Fruit fly (Drosophila melanogaster) whole organism, embryonic: ENCODE results near the gene Oatp26F.

Experiments
- Aef1 ChIP-seq: fragments of 200-800 bp; sonication (Bioruptor generic); IDR thresholded peaks from 3 replicates; pipeline ENCODE4 v1.3.6; 2022; ENCODE audit warnings: missing biosample characterization, missing genetic modification characterization
- Atf-2 ChIP-seq: fragments of 200-800 bp; sonication (Bioruptor generic); optimal IDR thresholded peaks from 2 replicates; lab custom pipeline; 2016; ENCODE audit warnings: missing biosample characterization, missing genetic modification characterization
- BEAF-32 ChIP-seq: fragments of 200-800 bp; sonication (Bioruptor generic); optimal IDR thresholded peaks from 3 replicates; lab custom pipeline; 2017; ENCODE audit warnings: missing biosample characterization, missing genetic modification characterization, mild to moderate bottlenecking, moderate library complexity, missing genetic modification reagents
- Blimp-1 ChIP-seq: fragments of 200-800 bp; sonication (Bioruptor generic); optimal IDR thresholded peaks from 3 replicates; lab custom pipeline; 2018; ENCODE audit warnings: missing biosample characterization, missing genetic modification characterization, mild to moderate bottlenecking, moderate library complexity, missing genetic modification reagents
- CG12155 ChIP-seq: fragments of 200-800 bp; sonication (Bioruptor generic); optimal IDR thresholded peaks from 3 replicates; lab custom pipeline; 2016; ENCODE audit warnings: missing biosample characterization, missing genetic modification characterization
- CG12391 ChIP-seq: fragments of 200-800 bp; sonication (Bioruptor generic); optimal IDR thresholded peaks from 3 replicates; lab custom pipeline; 2018; ENCODE audit warnings: missing biosample characterization, mild to moderate bottlenecking, missing genetic modification characterization, moderate library complexity
- CG12659 ChIP-seq: fragments of 200-800 bp; sonication (Bioruptor generic); optimal IDR thresholded peaks from 3 replicates; lab custom pipeline; 2017; ENCODE audit warnings: mild to moderate bottlenecking, missing biosample characterization, missing genetic modification reagents, missing genetic modification characterization
- CG13123 ChIP-seq: fragments of 200-800 bp; sonication (Bioruptor generic); optimal IDR thresholded peaks from 2 replicates; lab custom pipeline; 2016; ENCODE audit warnings: missing biosample characterization, missing genetic modification characterization
- CG13424 ChIP-seq: fragments of 200-800 bp; sonication (Bioruptor generic); optimal IDR thresholded peaks from 2 replicates; lab custom pipeline; 2019; ENCODE audit warnings: missing biosample characterization, mild to moderate bottlenecking, missing genetic modification characterization, moderate library complexity
- CG15073 ChIP-seq: fragments of 200-800 bp; sonication (Bioruptor generic); optimal IDR thresholded peaks from 2 replicates; lab custom pipeline; 2016; ENCODE audit warnings: missing biosample characterization, missing genetic modification characterization
- CG17186 ChIP-seq: fragments of 200-800 bp; sonication (Bioruptor generic); optimal IDR thresholded peaks from 3 replicates; lab custom pipeline; 2017; ENCODE audit warnings: missing biosample characterization, missing genetic modification reagents, missing genetic modification characterization
- CG1832 ChIP-seq: fragments of 200-800 bp; sonication (Bioruptor generic); optimal IDR thresholded peaks from 2 replicates; lab custom pipeline; 2017; ENCODE audit warnings: missing biosample characterization, mild to moderate bottlenecking, missing genetic modification characterization, inconsistent platforms
- CG42726 ChIP-seq: fragments of 200-800 bp; sonication (Bioruptor generic); IDR thresholded peaks from 2 replicates; pipeline ENCODE4 v1.3.6; 2022; ENCODE audit warnings: missing biosample characterization, missing genetic modification characterization; ENCODE audit not compliant: partially characterized antibody
- CG5245 ChIP-seq: fragments of 200-800 bp; sonication (Bioruptor generic); optimal IDR thresholded peaks from 3 replicates; lab custom pipeline; 2016; ENCODE audit warnings: missing biosample characterization, missing genetic modification characterization
- CG9932 ChIP-seq: fragments of 200-800 bp; sonication (Bioruptor generic); IDR thresholded peaks from 2 replicates; pipeline ENCODE4 v1.3.6; 2022; ENCODE audit warnings: missing biosample characterization, missing genetic modification characterization
- CHES-1-like ChIP-seq: fragments of 200-800 bp; sonication (Bioruptor generic); optimal IDR thresholded peaks from 2 replicates; lab custom pipeline; 2016; ENCODE audit warnings: missing biosample characterization, missing genetic modification characterization
- Chrac-16 ChIP-seq: fragments of 200-800 bp; sonication (Bioruptor generic); optimal IDR thresholded peaks from 3 replicates; lab custom pipeline; 2016; ENCODE audit warnings: missing biosample characterization, missing genetic modification characterization
- Dip2 ChIP-seq: fragments of 200-800 bp; sonication (Bioruptor generic); IDR thresholded peaks from 2 replicates; pipeline ENCODE4 v1.3.6; 2022; ENCODE audit warnings: missing biosample characterization, missing genetic modification characterization
- Elba2 ChIP-seq: fragments of 200-800 bp; sonication (Bioruptor generic); optimal IDR thresholded peaks from 3 replicates; lab custom pipeline; 2016; ENCODE audit warnings: missing biosample characterization, missing genetic modification characterization
- GATAe ChIP-seq: fragments of 200-800 bp; sonication (Bioruptor generic); conservative IDR thresholded peaks from 2 replicates; pipeline ENCODE4 v1.3.6; 2022; ENCODE audit warnings: missing biosample characterization, missing genetic modification characterization
- Gsc ChIP-seq: fragments of 200-800 bp; sonication (Bioruptor generic); IDR thresholded peaks from 2 replicates; pipeline ENCODE4 v1.3.6; 2022; ENCODE audit warnings: missing biosample characterization, missing genetic modification characterization
- HLH54F ChIP-seq: fragments of 200-800 bp; sonication (Bioruptor generic); optimal IDR thresholded peaks from 3 replicates; lab custom pipeline; 2016; ENCODE audit warnings: missing biosample characterization, missing genetic modification characterization
- Hsf ChIP-seq: fragments of 200-800 bp; sonication (Bioruptor generic); optimal IDR thresholded peaks from 3 replicates; lab custom pipeline; 2016; ENCODE audit warnings: missing biosample characterization, missing genetic modification characterization
- Lim3 ChIP-seq: fragments of 200-800 bp; sonication (Bioruptor generic); IDR thresholded peaks from 2 replicates; pipeline ENCODE4 v1.3.6; 2022; ENCODE audit warnings: missing biosample characterization, missing genetic modification characterization
- Med ChIP-seq: fragments of 200-800 bp; sonication (Bioruptor generic); peaks from one replicate; lab custom pipeline; 2016; ENCODE audit warnings: missing biosample characterization, missing genetic modification characterization, mild to moderate bottlenecking, inconsistent platforms, moderate library complexity
- Mes4 ChIP-seq: fragments of 200-800 bp; sonication (Bioruptor generic); optimal IDR thresholded peaks from 2 replicates; lab custom pipeline; 2016; ENCODE audit warnings: missing biosample characterization, missing genetic modification characterization
- Nf-YC ChIP-seq: fragments of 200-800 bp; optimal IDR thresholded peaks from 3 replicates; lab custom pipeline; 2019; ENCODE audit warnings: missing biosample characterization, mild to moderate bottlenecking, missing genetic modification characterization, moderate library complexity
- PHDP ChIP-seq: fragments of 200-800 bp; sonication (Bioruptor generic); optimal IDR thresholded peaks from 3 replicates; lab custom pipeline; 2018; ENCODE audit warnings: missing biosample characterization, mild to moderate bottlenecking, missing genetic modification characterization, moderate library complexity
- Pdp1 ChIP-seq, 2 experiments: fragments of 200-800 bp; sonication (Bioruptor generic); optimal IDR thresholded peaks; 3 replicates each; lab custom pipeline; 2016; ENCODE audit warnings: missing biosample characterization in 2 of 2, missing genetic modification characterization in 2 of 2, mild to moderate bottlenecking in 1 of 2, moderate library complexity in 1 of 2
- Sry-β ChIP-seq: fragments of 200-800 bp; sonication (Bioruptor generic); optimal IDR thresholded peaks from 2 replicates; lab custom pipeline; 2018; ENCODE audit warnings: missing biosample characterization, mild to moderate bottlenecking, missing genetic modification characterization, moderate library complexity
- TFAM ChIP-seq: fragments of 200-800 bp; sonication (Bioruptor generic); optimal IDR thresholded peaks from 2 replicates; lab custom pipeline; 2017; ENCODE audit warnings: missing biosample characterization, missing genetic modification characterization, inconsistent platforms
- Taf1 ChIP-seq: fragments of 200-800 bp; sonication (Bioruptor generic); IDR thresholded peaks from 2 replicates; pipeline ENCODE4 v1.3.6; 2022; ENCODE audit warnings: missing biosample characterization, missing genetic modification characterization
- ab ChIP-seq: fragments of 200-800 bp; sonication (Bioruptor generic); optimal IDR thresholded peaks from 2 replicates; lab custom pipeline; 2016; ENCODE audit warnings: missing biosample characterization, missing genetic modification characterization
- aop ChIP-seq: fragments of 200-800 bp; sonication (Bioruptor generic); IDR thresholded peaks from 2 replicates; pipeline ENCODE4 v1.3.6; 2022; ENCODE audit warnings: missing biosample characterization, missing genetic modification characterization
- ap ChIP-seq: fragments of 200-800 bp; sonication (Bioruptor generic); IDR thresholded peaks from 2 replicates; pipeline ENCODE4 v1.3.6; 2022; ENCODE audit warnings: missing biosample characterization, missing genetic modification characterization
- ato ChIP-seq: fragments of 200-800 bp; sonication (Bioruptor generic); IDR thresholded peaks from 2 replicates; pipeline ENCODE4 v1.3.6; 2022; ENCODE audit warnings: missing biosample characterization, missing genetic modification characterization; ENCODE audit not compliant: partially characterized antibody
- bowl ChIP-seq: fragments of 200-800 bp; sonication (Bioruptor generic); IDR thresholded peaks from 2 replicates; pipeline ENCODE4 v1.3.6; 2022; ENCODE audit warnings: missing biosample characterization, missing genetic modification characterization
- cad ChIP-seq: fragments of >200 bp; optimal IDR thresholded peaks from 2 replicates; lab custom pipeline; 2017; ENCODE audit warnings: missing biosample characterization, missing genetic modification characterization
- crc ChIP-seq: fragments of 200-800 bp; sonication (Bioruptor generic); optimal IDR thresholded peaks from 2 replicates; lab custom pipeline; 2016; ENCODE audit warnings: missing biosample characterization, missing genetic modification characterization
- ems ChIP-seq: fragments of 200-800 bp; sonication (Bioruptor generic); optimal IDR thresholded peaks from 3 replicates; lab custom pipeline; 2016; ENCODE audit warnings: missing biosample characterization, missing genetic modification characterization
- fd96Cb ChIP-seq: fragments of 200-800 bp; sonication (Bioruptor generic); optimal IDR thresholded peaks from 2 replicates; lab custom pipeline; 2018; ENCODE audit warnings: missing biosample characterization, mild to moderate bottlenecking, missing genetic modification characterization, moderate library complexity
- luna ChIP-seq: fragments of 200-800 bp; sonication (Bioruptor generic); optimal IDR thresholded peaks from 2 replicates; lab custom pipeline; 2016; ENCODE audit warnings: missing biosample characterization, missing genetic modification characterization
- ranshi ChIP-seq: fragments of 200-800 bp; sonication (Bioruptor generic); IDR thresholded peaks from 2 replicates; pipeline ENCODE4 v1.3.6; 2022; ENCODE audit warnings: missing biosample characterization, missing genetic modification characterization
- so ChIP-seq: fragments of 200-800 bp; sonication (Bioruptor generic); IDR thresholded peaks from 3 replicates; pipeline ENCODE4 v1.3.6; 2022; ENCODE audit warnings: missing biosample characterization, missing genetic modification characterization
- sug ChIP-seq: fragments of 200-800 bp; optimal IDR thresholded peaks from 2 replicates; lab custom pipeline; 2019; ENCODE audit warnings: missing biosample characterization, mild to moderate bottlenecking, missing genetic modification characterization, moderate library complexity
- trh ChIP-seq: fragments of 200-800 bp; sonication (Bioruptor generic); optimal IDR thresholded peaks from 2 replicates; lab custom pipeline; 2016; ENCODE audit warnings: missing biosample characterization, missing genetic modification characterization
- ttk ChIP-seq: fragments of 200-800 bp; sonication (Bioruptor generic); IDR thresholded peaks from 2 replicates; pipeline ENCODE4 v2.1.2; 2022; ENCODE audit warnings: missing biosample characterization, missing genetic modification characterization
- tup ChIP-seq: fragments of 200-800 bp; sonication (Bioruptor generic); optimal IDR thresholded peaks from 2 replicates; lab custom pipeline; 2016; ENCODE audit warnings: missing biosample characterization, mild to moderate bottlenecking, missing genetic modification characterization, moderate library complexity
- tx ChIP-seq: fragments of 200-800 bp; sonication (Bioruptor generic); optimal IDR thresholded peaks from 2 replicates; lab custom pipeline; 2016; ENCODE audit warnings: missing biosample characterization, missing genetic modification characterization
- vnd ChIP-seq: fragments of 200-800 bp; sonication (Bioruptor generic); IDR thresholded peaks from 3 replicates; pipeline ENCODE4 v1.3.6; 2022; ENCODE audit warnings: missing biosample characterization, missing genetic modification characterization; ENCODE audit not compliant: partially characterized antibody

Oatp26F gene

DNA sequence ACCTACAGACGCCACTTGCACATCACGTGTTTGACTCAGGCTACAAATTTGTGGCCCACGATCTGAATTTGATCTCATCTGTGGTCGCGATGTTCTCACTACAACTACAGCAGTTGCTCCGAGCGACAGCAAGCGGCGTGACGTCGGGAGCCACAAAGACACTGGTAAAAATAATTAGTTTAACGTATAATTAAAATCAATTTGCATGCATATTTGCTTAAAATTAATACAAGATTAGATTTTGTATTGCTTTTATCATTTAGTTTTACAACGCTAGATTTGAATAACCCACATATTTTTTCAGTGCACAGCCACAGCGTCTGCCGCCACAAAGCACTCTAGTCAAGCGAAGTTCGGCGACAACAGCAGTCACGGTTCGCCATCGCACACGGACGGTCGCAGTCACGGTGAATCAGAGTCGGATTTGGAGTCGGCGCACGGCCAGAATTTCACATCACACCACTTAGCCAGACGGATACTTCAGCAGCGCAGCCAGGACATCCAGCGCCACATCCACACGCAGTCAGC is 19.7 kb downstream of the Oatp26F start (continued):
- TF ChIP-seq trh (GFP tag; lab: Kevin White, UChicago) (peak; percentile 100), ab (peak; percentile 99), Hsf (peak; percentile 100), Mes4 (GFP tag; lab: Kevin White, UChicago) (peak; percentile 100), Blimp-1 (GFP tag; lab: Kevin White, UChicago) (peak; percentile 100), luna (peak; percentile 100), Atf-2 (peak; percentile 100), vnd (GFP tag; lab: Robert Waterston, UW) (no peak), CG42726 (peak; percentile 62), CG5245 (peak; percentile 100), Sry-β (peak; percentile 82), Dip2 (peak; percentile 88), Med (GFP tag; lab: Kevin White, UChicago) (peak; percentile 100), Gsc (GFP tag; lab: Robert Waterston, UW) (peak; percentile 99), BEAF-32 (GFP tag; lab: Kevin White, UChicago) (peak; percentile 55), TFAM (GFP tag; lab: Kevin White, UChicago) (peak; percentile 98), ranshi (GFP tag; lab: Robert Waterston, UW) (peak; percentile 100), Aef1 (peak; percentile 100), so (peak; percentile 100), CG9932 (GFP tag; lab: Robert Waterston, UW) (peak; percentile 100), sug (tag; lab: Kevin White, UChicago) (peak; percentile 100), Lim3 (GFP tag; lab: Robert Waterston, UW) (peak; percentile 100), PHDP (tag; lab: Kevin White, UChicago) (peak; percentile 100), cad (peak; percentile 5), Elba2 (GFP tag; lab: Kevin White, UChicago) (peak; percentile 95), bowl (peak; percentile 100), Chrac-16 (peak; percentile 100), CG12659 (peak; percentile 100), tup (GFP tag; lab: Kevin White, UChicago) (peak; percentile 100), ap (peak; percentile 100), ems (GFP tag; lab: Kevin White, UChicago) (peak; percentile 100), CG17186 (GFP tag; lab: Kevin White, UChicago) (peak; percentile 98), CG15073 (GFP tag; lab: Kevin White, UChicago) (peak; percentile 95), CG13424 (peak; percentile 100), CG13123 (GFP tag; lab: Kevin White, UChicago) (peak; percentile 100), CG12391 (tag; lab: Kevin White, UChicago) (peak; percentile 100), ato (GFP tag; lab: Robert Waterston, UW) (peak; percentile 70; the same call in 1 of the 2 replicates), crc (peak; percentile 100), Pdp1 (GFP tag; optimal IDR thresholded peaks at IDR 0.05; lab: Kevin White, UChicago) (peak; percentile 100), CG12155 (peak; percentile 100), HLH54F (GFP tag; lab: Kevin White, UChicago) (peak; percentile 100), CG1832 (GFP tag; lab: Kevin White, UChicago) (peak; percentile 56), fd96Cb (peak; percentile 100), aop (peak; percentile 99), GATAe (GFP tag; lab: Robert Waterston, UW) (peak; percentile 100), CHES-1-like (GFP tag; lab: Kevin White, UChicago) (peak; percentile 100), Taf1 (GFP tag; lab: Robert Waterston, UW) (peak; percentile 100), ttk (GFP tag; lab: Robert Waterston, UW) (peak; percentile 100), tx (peak; percentile 100), Nf-YC (peak; percentile 97)
